Worm (Caenorhabditis elegans) whole organism, early embryonic: ENCODE data around the gene comt-3.

ENCODE experiments used
- ama-1 ChIP-seq: fragments of 150-350 bp; optimal IDR thresholded peaks from 2 replicates; lab custom pipeline; 2014
- hmbx-1 ChIP-seq: sonication (generic microtip); optimal IDR thresholded peaks from 2 replicates; lab custom pipeline; 2016; ENCODE audit warnings: mild to moderate bottlenecking, missing genetic modification characterization, missing compliant biosample characterization
- pes-1 ChIP-seq: fragments of 200-800 bp; sonication (Bioruptor generic); IDR thresholded peaks from 2 replicates; pipeline ENCODE4 v1.3.6; 2022; ENCODE audit warnings: missing genetic modification reagents, missing genetic modification characterization, missing compliant biosample characterization
- scrt-1 ChIP-seq: fragments of 200-800 bp; sonication (Bioruptor generic); IDR thresholded peaks from 2 replicates; pipeline ENCODE4 v1.3.6; 2022; ENCODE audit warnings: missing genetic modification characterization, missing compliant biosample characterization
- tra-4 ChIP-seq: sonication (generic microtip); optimal IDR thresholded peaks from 2 replicates; lab custom pipeline; 2017; ENCODE audit warnings: missing genetic modification characterization, missing compliant biosample characterization

DNA sequence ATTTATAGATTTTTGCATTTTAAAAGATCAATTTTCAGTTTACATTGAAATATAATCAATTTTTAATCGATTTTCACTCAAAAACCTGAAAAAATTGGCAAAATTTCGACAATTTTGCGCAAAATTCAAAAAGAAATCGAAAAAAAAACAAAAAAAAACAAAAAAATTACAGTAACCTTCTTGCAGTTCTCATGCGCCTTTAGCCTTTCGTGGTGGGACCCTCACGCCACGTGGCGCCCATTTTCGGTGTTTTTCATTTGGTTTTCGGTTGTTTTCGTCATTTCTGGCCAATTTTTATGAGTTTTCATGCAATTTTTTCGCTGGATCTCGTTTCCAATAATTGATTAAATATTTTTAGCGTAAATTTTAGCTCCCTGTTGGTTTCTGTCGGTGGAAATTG, 10.1 kb downstream of the comt-3 start:
- TF ChIP-seq pes-1 (GFP tag; lab: Robert Waterston, UW): no peak
- TF ChIP-seq ama-1 (lab: Kevin White, UChicago): no peak
- no peak for TF ChIP-seq tra-4
- no peak for TF ChIP-seq hmbx-1 (tag; lab: Kevin White, UChicago)
- no peak for TF ChIP-seq scrt-1 (GFP tag; lab: Robert Waterston, UW)
